Worm (Caenorhabditis elegans) whole organism, mixed stage, embryonic: ENCODE results near the gene dod-23.

ENCODE experiments used
- bed-3 ChIP-seq: fragments of 200-800 bp; sonication (Bioruptor generic); optimal IDR thresholded peaks from 3 replicates; lab custom pipeline; 2018; ENCODE audit warnings: mild to moderate bottlenecking, missing genetic modification characterization, moderate library complexity, missing compliant biosample characterization
- blmp-1 ChIP-seq: fragments of 150-350 bp; optimal IDR thresholded peaks from 2 replicates; lab custom pipeline; 2014; ENCODE audit warnings: missing biosample characterization, missing genetic modification characterization
- ceh-83 ChIP-seq: fragments of 200-800 bp; sonication (Bioruptor generic); optimal IDR thresholded peaks from 2 replicates; lab custom pipeline; 2018; ENCODE audit warnings: mild to moderate bottlenecking, missing genetic modification characterization, missing compliant biosample characterization
- elt-3 ChIP-seq: fragments of 150-350 bp; optimal IDR thresholded peaks from 2 replicates; lab custom pipeline; 2014; ENCODE audit warnings: missing biosample characterization, missing genetic modification characterization
- lin-13 ChIP-seq: fragments of 150-350 bp; optimal IDR thresholded peaks from 2 replicates; lab custom pipeline; 2014; ENCODE audit warnings: missing biosample characterization, missing genetic modification characterization
- lin-32 ChIP-seq: fragments of 200-800 bp; sonication (Bioruptor generic); optimal IDR thresholded peaks from 2 replicates; lab custom pipeline; 2018; ENCODE audit warnings: mild to moderate bottlenecking, missing genetic modification characterization, missing compliant biosample characterization
- lsy-2 ChIP-seq: fragments of 150-350 bp; optimal IDR thresholded peaks from 2 replicates; lab custom pipeline; 2014; ENCODE audit warnings: missing biosample characterization, missing genetic modification characterization
- mab-5 ChIP-seq: fragments of 150-350 bp; optimal IDR thresholded peaks from 2 replicates; lab custom pipeline; 2014; ENCODE audit warnings: missing biosample characterization, missing genetic modification characterization
- mep-1 ChIP-seq: fragments of 150-350 bp; optimal IDR thresholded peaks from 2 replicates; lab custom pipeline; 2017; ENCODE audit warnings: missing biosample characterization, missing genetic modification reagents, missing genetic modification characterization, inconsistent platforms
- mls-2 ChIP-seq: sonication (generic microtip); optimal IDR thresholded peaks from 2 replicates; lab custom pipeline; 2016; ENCODE audit warnings: mild to moderate bottlenecking, missing genetic modification characterization, moderate library complexity, missing compliant biosample characterization
- nhr-12 ChIP-seq: fragments of 150-350 bp; optimal IDR thresholded peaks from 2 replicates; lab custom pipeline; 2014; ENCODE audit warnings: missing biosample characterization, missing genetic modification characterization
- nhr-2 ChIP-seq: fragments of 150-350 bp; optimal IDR thresholded peaks from 2 replicates; lab custom pipeline; 2014; ENCODE audit warnings: missing biosample characterization, missing genetic modification characterization
- snpc-4 ChIP-seq: fragments of 150-350 bp; optimal IDR thresholded peaks from 2 replicates; lab custom pipeline; 2014; ENCODE audit warnings: missing biosample characterization, missing genetic modification characterization
- ztf-11 ChIP-seq: fragments of 150-350 bp; optimal IDR thresholded peaks from 2 replicates; lab custom pipeline; 2014; ENCODE audit warnings: missing biosample characterization, missing genetic modification characterization

DNA sequence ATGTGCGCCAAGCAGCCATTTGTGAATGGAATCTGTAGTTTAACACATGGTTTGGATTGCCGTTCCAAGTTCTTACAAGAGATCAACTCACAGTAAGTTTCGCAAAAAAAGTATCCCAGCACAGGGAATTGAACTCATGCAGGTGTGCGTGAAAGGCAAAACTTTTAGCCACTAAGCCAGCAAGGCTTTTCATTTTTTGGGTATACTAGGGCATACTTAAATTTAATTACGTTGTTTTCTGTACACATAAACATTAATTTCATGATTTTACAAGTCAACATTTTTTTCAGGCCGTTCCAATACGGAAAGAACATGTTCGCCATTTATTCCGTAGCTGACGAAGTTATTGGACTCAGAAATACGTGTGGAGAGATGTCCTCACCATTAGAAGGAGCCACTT lies 42.6 kb upstream of the dod-23 start:
- TF ChIP-seq lin-13 (tag; lab: Kevin White, UChicago) (no peak), ceh-83 (GFP tag; lab: Kevin White, UChicago) (no peak), blmp-1 (no peak), nhr-2 (no peak), lsy-2 (tag; lab: Kevin White, UChicago) (no peak), mep-1 (tag; lab: Kevin White, UChicago) (no peak), lin-32 (GFP tag; lab: Kevin White, UChicago) (no peak), bed-3 (GFP tag; lab: Kevin White, UChicago) (no peak), mab-5 (tag; lab: Kevin White, UChicago) (no peak), mls-2 (tag; lab: Kevin White, UChicago) (no peak), snpc-4 (tag; lab: Kevin White, UChicago) (no peak), ztf-11 (tag; lab: Kevin White, UChicago) (no peak), nhr-12 (tag; lab: Kevin White, UChicago) (no peak), elt-3 (tag; lab: Kevin White, UChicago) (no peak)
